Worm (Caenorhabditis elegans) whole organism, L3 larva: ENCODE measurements around the gene Y46D2A.1.

Experiments
- R02D3.7 ChIP-seq: fragments of 150-350 bp; optimal IDR thresholded peaks from 2 replicates; lab custom pipeline; 2014; ENCODE audit warnings: missing biosample characterization, missing genetic modification characterization
- ZK546.5 ChIP-seq: sonication (generic microtip); optimal IDR thresholded peaks from 2 replicates; lab custom pipeline; 2017; ENCODE audit warnings: missing biosample characterization, missing genetic modification characterization
- aly-2 ChIP-seq: fragments of 150-350 bp; optimal IDR thresholded peaks from 2 replicates; lab custom pipeline; 2014; ENCODE audit warnings: missing biosample characterization, missing genetic modification characterization
- ama-1 ChIP-seq: fragments of 150-350 bp; optimal IDR thresholded peaks from 2 replicates; lab custom pipeline; 2018
- ceh-16 ChIP-seq: sonication (generic microtip); optimal IDR thresholded peaks from 2 replicates; lab custom pipeline; 2017; ENCODE audit warnings: missing biosample characterization, missing genetic modification characterization
- ceh-28 ChIP-seq: fragments of 150-350 bp; optimal IDR thresholded peaks from 2 replicates; lab custom pipeline; 2014; ENCODE audit warnings: missing biosample characterization, missing genetic modification reagents, missing genetic modification characterization
- ceh-82 ChIP-seq: fragments of 150-350 bp; optimal IDR thresholded peaks from 2 replicates; lab custom pipeline; 2014; ENCODE audit warnings: missing biosample characterization, missing genetic modification characterization
- daf-12 ChIP-seq: fragments of 150-350 bp; optimal IDR thresholded peaks from 2 replicates; lab custom pipeline; 2014; ENCODE audit warnings: missing biosample characterization, missing genetic modification reagents, missing genetic modification characterization
- egl-27 ChIP-seq: sonication (generic microtip); optimal IDR thresholded peaks from 4 replicates; lab custom pipeline; 2017; ENCODE audit warnings: missing biosample characterization, missing genetic modification reagents, missing genetic modification characterization
- egl-5 ChIP-seq: fragments of 150-350 bp; optimal IDR thresholded peaks from 2 replicates; lab custom pipeline; 2017; ENCODE audit warnings: missing biosample characterization, missing genetic modification reagents, missing genetic modification characterization, inconsistent platforms
- elt-1 ChIP-seq: fragments of 150-350 bp; optimal IDR thresholded peaks from 2 replicates; lab custom pipeline; 2014; ENCODE audit warnings: missing biosample characterization, missing genetic modification characterization
- elt-2 ChIP-seq: sonication (generic microtip); optimal IDR thresholded peaks from 2 replicates; lab custom pipeline; 2016; ENCODE audit warnings: missing genetic modification reagents, mild to moderate bottlenecking, missing genetic modification characterization, missing compliant biosample characterization
- elt-3 ChIP-seq, 3 experiments: fragments of 150-350 bp in 1 of 3; sonication (generic microtip) in 2 of 3; optimal IDR thresholded peaks; 2 replicates in 2 of 3; 4 replicates in 1 of 3; lab custom pipeline; 2014 to 2017; ENCODE audit warnings: missing biosample characterization in 3 of 3, missing genetic modification characterization in 3 of 3
- eor-1 ChIP-seq, 2 experiments: fragments of 150-350 bp; optimal IDR thresholded peaks; 2 replicates each; lab custom pipeline; 2014 to 2018; ENCODE audit warnings: missing biosample characterization in 2 of 2, missing genetic modification characterization in 2 of 2
- fkh-2 ChIP-seq: fragments of 150-350 bp; optimal IDR thresholded peaks from 2 replicates; lab custom pipeline; 2014; ENCODE audit warnings: missing biosample characterization, missing genetic modification reagents, missing genetic modification characterization
- hmg-11 ChIP-seq: sonication (generic microtip); optimal IDR thresholded peaks from 2 replicates; lab custom pipeline; 2016; ENCODE audit warnings: missing genetic modification characterization, missing compliant biosample characterization
- lin-39 ChIP-seq: fragments of 150-350 bp; optimal IDR thresholded peaks from 2 replicates; lab custom pipeline; 2018; ENCODE audit warnings: missing biosample characterization, missing genetic modification reagents, missing genetic modification characterization
- lsy-12 ChIP-seq: sonication (generic microtip); optimal IDR thresholded peaks from 2 replicates; lab custom pipeline; 2016; ENCODE audit warnings: mild to moderate bottlenecking, missing genetic modification characterization, missing compliant biosample characterization
- mdl-1 ChIP-seq: fragments of 150-350 bp; optimal IDR thresholded peaks from 2 replicates; lab custom pipeline; 2014; ENCODE audit warnings: missing biosample characterization, missing genetic modification characterization
- mml-1 ChIP-seq: fragments of 150-350 bp; sonication (generic microtip); optimal IDR thresholded peaks from 3 replicates; lab custom pipeline; 2014; ENCODE audit warnings: missing biosample characterization, missing genetic modification characterization
- nfya-1 ChIP-seq: sonication (generic microtip); optimal IDR thresholded peaks from 2 replicates; lab custom pipeline; 2017; ENCODE audit warnings: missing genetic modification characterization, mild to moderate bottlenecking, missing compliant biosample characterization, antibody characterized with exemption, moderate library complexity; ENCODE audit not compliant: insufficient read depth
- nhr-11 ChIP-seq: fragments of 150-350 bp; optimal IDR thresholded peaks from 2 replicates; lab custom pipeline; 2014; ENCODE audit warnings: missing biosample characterization, missing genetic modification characterization
- nhr-12 ChIP-seq: fragments of 150-350 bp; optimal IDR thresholded peaks from 2 replicates; lab custom pipeline; 2014; ENCODE audit warnings: missing biosample characterization, missing genetic modification characterization
- nhr-237 ChIP-seq: fragments of 150-350 bp; optimal IDR thresholded peaks from 2 replicates; lab custom pipeline; 2014; ENCODE audit warnings: missing biosample characterization, missing genetic modification characterization
- nhr-28 ChIP-seq: fragments of 150-350 bp; optimal IDR thresholded peaks from 2 replicates; lab custom pipeline; 2014; ENCODE audit warnings: missing biosample characterization, missing genetic modification characterization
- nhr-43 ChIP-seq: sonication (generic microtip); optimal IDR thresholded peaks from 2 replicates; lab custom pipeline; 2016; ENCODE audit warnings: mild to moderate bottlenecking, missing genetic modification characterization, missing compliant biosample characterization; ENCODE audit not compliant: poor library complexity, severe bottlenecking
- nhr-76 ChIP-seq: fragments of 150-350 bp; sonication (generic microtip); optimal IDR thresholded peaks from 5 replicates; lab custom pipeline; 2014; ENCODE audit warnings: missing biosample characterization, missing genetic modification characterization
- pqm-1 ChIP-seq: fragments of 150-350 bp; optimal IDR thresholded peaks from 2 replicates; lab custom pipeline; 2017; ENCODE audit warnings: missing biosample characterization, missing genetic modification characterization, inconsistent platforms
- sea-2 ChIP-seq: fragments of 150-350 bp; sonication (generic microtip); optimal IDR thresholded peaks from 4 replicates; lab custom pipeline; 2014; ENCODE audit warnings: missing biosample characterization, missing genetic modification reagents, missing genetic modification characterization
- skn-1 ChIP-seq: fragments of 150-350 bp; optimal IDR thresholded peaks from 2 replicates; lab custom pipeline; 2014; ENCODE audit warnings: missing biosample characterization, missing genetic modification characterization
- tbx-2 ChIP-seq: sonication (generic microtip); optimal IDR thresholded peaks from 2 replicates; lab custom pipeline; 2016; ENCODE audit warnings: mild to moderate bottlenecking, missing genetic modification characterization, missing compliant biosample characterization
- unc-39 ChIP-seq: sonication (generic microtip); optimal IDR thresholded peaks from 4 replicates; lab custom pipeline; 2017; ENCODE audit warnings: missing biosample characterization, missing genetic modification characterization
- unc-62 ChIP-seq: fragments of 150-350 bp; sonication (generic microtip); optimal IDR thresholded peaks from 4 replicates; lab custom pipeline; 2014; ENCODE audit warnings: missing biosample characterization, missing genetic modification reagents, missing genetic modification characterization
- zag-1 ChIP-seq: fragments of 150-350 bp; optimal IDR thresholded peaks from 2 replicates; lab custom pipeline; 2014; ENCODE audit warnings: missing biosample characterization, missing genetic modification characterization
- ztf-11 ChIP-seq: fragments of 150-350 bp; optimal IDR thresholded peaks from 2 replicates; lab custom pipeline; 2014; ENCODE audit warnings: missing biosample characterization, missing genetic modification characterization
- ztf-4 ChIP-seq: fragments of 150-350 bp; optimal IDR thresholded peaks from 2 replicates; lab custom pipeline; 2014; ENCODE audit warnings: missing biosample characterization, missing genetic modification characterization

Y46D2A.1 gene

DNA sequence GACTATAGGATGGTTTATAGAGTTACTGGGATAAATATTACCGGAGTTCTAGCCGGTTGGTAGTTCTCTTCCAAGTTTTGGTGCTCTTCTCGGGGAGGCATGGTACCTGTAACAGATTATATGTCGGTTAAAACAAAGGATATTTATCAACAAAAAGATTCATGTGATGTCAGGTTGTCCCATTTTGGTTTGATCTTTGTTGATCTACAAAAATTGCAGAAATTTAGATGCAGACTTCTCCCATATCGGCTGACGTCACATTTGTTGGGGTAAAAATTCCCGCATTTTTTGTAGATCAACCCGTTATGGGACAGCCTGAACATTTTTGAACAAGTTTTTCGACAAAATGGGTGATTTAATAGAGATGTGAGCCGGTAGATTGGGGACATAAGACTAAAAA, 45.7 kb downstream of the Y46D2A.1 start, which contains the start of gene Y49F6C.7:
Gene Y49F6C.7 (minus strand): TSS at position 101 of the 400 bp plus-strand sequence.
- no peak for TF ChIP-seq aly-2 (tag; lab: Kevin White, UChicago)
- no peak for TF ChIP-seq nhr-237 (tag; lab: Kevin White, UChicago)
- no peak for TF ChIP-seq ztf-11 (tag; lab: Kevin White, UChicago)
- no peak for TF ChIP-seq fkh-2 (tag; lab: Kevin White, UChicago)
- no peak for TF ChIP-seq nhr-12 (tag; lab: Kevin White, UChicago)
- TF ChIP-seq nhr-43 (tag; lab: Kevin White, UChicago): no peak
- no peak for TF ChIP-seq egl-27
- TF ChIP-seq mml-1 (tag; lab: Kevin White, UChicago): no peak
- no peak for TF ChIP-seq ceh-82
- TF ChIP-seq elt-3 (tag; optimal IDR thresholded peaks at IDR 0.05; lab: Kevin White, UChicago): no peak
- no peak for TF ChIP-seq unc-62 (GFP tag; lab: Kevin White, UChicago)
- TF ChIP-seq eor-1 (tag; optimal IDR thresholded peaks at IDR 0.05; lab: Kevin White, UChicago): no peak
- TF ChIP-seq mdl-1: no peak
- TF ChIP-seq nfya-1 (tag; lab: Kevin White, UChicago): no peak
- TF ChIP-seq nhr-11 (tag; lab: Kevin White, UChicago): no peak
- TF ChIP-seq tbx-2: no peak
- TF ChIP-seq nhr-28 (tag; lab: Kevin White, UChicago): no peak
- TF ChIP-seq ZK546.5 (tag; lab: Kevin White, UChicago): no peak
- TF ChIP-seq skn-1: no peak

DNA sequence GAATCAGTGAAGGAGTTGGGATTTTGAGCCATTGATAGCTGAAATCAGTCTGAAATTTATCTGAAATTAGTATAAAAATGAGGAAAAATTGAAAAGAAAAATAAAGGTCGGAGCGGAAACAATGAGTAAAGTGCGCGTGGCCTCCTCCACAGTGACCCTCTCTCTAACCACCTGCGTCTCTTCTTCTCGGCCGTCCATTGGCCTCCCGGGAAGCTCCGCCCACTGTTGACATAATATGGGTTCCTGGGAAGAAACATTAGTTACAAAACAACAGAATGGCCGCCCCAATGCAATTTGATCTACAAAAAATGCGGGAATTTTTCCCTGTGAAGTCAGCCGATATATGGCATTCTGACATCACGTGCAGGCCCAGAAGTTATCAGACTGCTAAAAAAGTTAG, 47.7 kb downstream of the Y46D2A.1 start, which contains the start of gene Y49F6C.8:
Gene Y49F6C.8 (minus strand): TSS at position 51 of the 400 bp plus-strand sequence.
- TF ChIP-seq tbx-2: no peak
- TF ChIP-seq fkh-2 (tag; lab: Kevin White, UChicago): no peak
- TF ChIP-seq ceh-16 (tag; lab: Kevin White, UChicago): no peak
- no peak for TF ChIP-seq R02D3.7 (tag; lab: Kevin White, UChicago)
- no peak for TF ChIP-seq aly-2 (tag; lab: Kevin White, UChicago)
- peak; percentile 96 for TF ChIP-seq nfya-1 (tag; lab: Kevin White, UChicago)
- no peak for TF ChIP-seq daf-12 (tag; lab: Kevin White, UChicago)
- TF ChIP-seq hmg-11 (tag; lab: Kevin White, UChicago): no peak
- no peak for TF ChIP-seq ztf-4 (tag; lab: Kevin White, UChicago)

DNA sequence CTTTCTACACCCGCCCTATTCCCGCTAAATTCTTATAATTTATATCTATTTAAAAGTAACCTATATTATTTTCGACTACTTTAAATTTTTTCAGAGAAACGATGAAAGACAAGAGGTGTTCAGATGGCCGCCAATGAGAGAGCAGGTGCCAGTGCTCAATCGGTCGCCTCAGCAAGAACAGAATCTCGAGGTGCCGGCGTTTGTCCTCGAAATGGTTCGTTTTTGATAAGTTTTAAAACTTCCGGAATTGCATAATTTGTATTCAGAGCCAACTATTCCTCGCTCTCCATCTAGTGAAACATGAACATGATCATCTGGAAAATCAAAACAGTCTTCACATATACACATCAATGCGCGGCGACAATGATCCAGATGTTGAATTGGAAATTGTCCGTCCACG, 48.7 kb downstream of the Y46D2A.1 start, which contains the start of gene bath-23:
Gene bath-23 (plus strand): TSS at position 301 of the 400 bp plus-strand sequence.
- no peak for TF ChIP-seq nhr-12 (tag; lab: Kevin White, UChicago)
- no peak for TF ChIP-seq nhr-43 (tag; lab: Kevin White, UChicago)
- TF ChIP-seq tbx-2: no peak
- no peak for TF ChIP-seq elt-1
- TF ChIP-seq aly-2 (tag; lab: Kevin White, UChicago): no peak
- no peak for TF ChIP-seq lin-39 (tag; lab: Kevin White, UChicago)
- no peak for TF ChIP-seq sea-2
- no peak for TF ChIP-seq elt-2

DNA sequence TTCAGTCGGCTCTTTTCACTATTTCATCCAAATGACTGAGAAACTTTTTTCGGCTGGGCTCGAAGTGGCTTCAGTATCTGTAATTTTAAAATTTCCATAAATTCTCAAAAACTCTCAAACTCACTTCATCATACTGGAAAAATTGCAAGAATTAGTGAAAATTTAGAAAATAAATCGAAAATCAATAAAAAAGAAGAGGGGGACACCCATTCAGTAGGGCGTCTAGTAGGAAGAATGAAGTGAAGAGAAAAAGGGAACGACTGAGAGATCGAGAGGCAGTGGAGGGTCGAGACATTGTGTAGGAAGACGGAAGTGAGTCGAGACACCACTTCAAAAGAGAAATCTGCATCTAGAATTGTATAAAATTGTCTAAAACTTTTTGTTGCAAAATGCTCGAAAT, 51.5 kb downstream of the Y46D2A.1 start:
- TF ChIP-seq nhr-28 (tag; lab: Kevin White, UChicago) (no peak), aly-2 (tag; lab: Kevin White, UChicago) (no peak), ceh-28 (tag; lab: Kevin White, UChicago) (peak; percentile 6), egl-5 (tag; lab: Kevin White, UChicago) (no peak), unc-39 (tag; lab: Kevin White, UChicago) (no peak), sea-2 (peak; percentile 7), pqm-1 (tag; lab: Kevin White, UChicago) (no peak), zag-1 (no peak), lsy-12 (tag; lab: Kevin White, UChicago) (no peak), nhr-76 (no peak), ama-1 (lab: Kevin White, UChicago) (no peak)
